Worm (Caenorhabditis elegans) whole organism, L2 larva: ENCODE data around the gene pigx-1.
A peak's percentile ranks its signal among the peaks of the same experiment; 100 is the strongest.

Experiments used
- C34F6.9 ChIP-seq: fragments of 150-350 bp; optimal IDR thresholded peaks from 2 replicates; lab custom pipeline; 2014; ENCODE audit warnings: missing biosample characterization, missing genetic modification characterization
- F13H6.1 ChIP-seq: sonication (generic microtip); optimal IDR thresholded peaks from 2 replicates; lab custom pipeline; 2016; ENCODE audit warnings: missing genetic modification characterization, missing compliant biosample characterization
- R02D3.7 ChIP-seq: fragments of 150-350 bp; optimal IDR thresholded peaks from 2 replicates; lab custom pipeline; 2014; ENCODE audit warnings: missing biosample characterization, missing genetic modification characterization
- alr-1 ChIP-seq: fragments of 150-350 bp; optimal IDR thresholded peaks from 2 replicates; lab custom pipeline; 2014; ENCODE audit warnings: missing biosample characterization, missing genetic modification characterization
- aly-2 ChIP-seq: fragments of 150-350 bp; optimal IDR thresholded peaks from 2 replicates; lab custom pipeline; 2014; ENCODE audit warnings: missing biosample characterization, missing genetic modification characterization
- blmp-1 ChIP-seq: sonication (generic microtip); optimal IDR thresholded peaks from 2 replicates; lab custom pipeline; 2017; ENCODE audit warnings: missing genetic modification characterization, mild to moderate bottlenecking, missing compliant biosample characterization, antibody characterized with exemption, moderate library complexity; ENCODE audit not compliant: insufficient read depth
- ceh-82 ChIP-seq: fragments of 150-350 bp; optimal IDR thresholded peaks from 2 replicates; lab custom pipeline; 2014; ENCODE audit warnings: missing biosample characterization, missing genetic modification characterization
- crh-2 ChIP-seq: sonication (generic microtip); optimal IDR thresholded peaks from 2 replicates; lab custom pipeline; 2017; ENCODE audit warnings: missing biosample characterization, missing genetic modification characterization
- dmd-4 ChIP-seq: sonication (generic microtip); optimal IDR thresholded peaks from 2 replicates; lab custom pipeline; 2017; ENCODE audit warnings: missing biosample characterization, missing genetic modification characterization
- egl-27 ChIP-seq: sonication (generic microtip); optimal IDR thresholded peaks from 3 replicates; lab custom pipeline; 2017; ENCODE audit warnings: missing biosample characterization, missing genetic modification reagents, missing genetic modification characterization
- elt-3 ChIP-seq: sonication (generic microtip); optimal IDR thresholded peaks from 2 replicates; lab custom pipeline; 2017; ENCODE audit warnings: missing biosample characterization, missing genetic modification characterization
- fos-1 ChIP-seq: fragments of 150-350 bp; optimal IDR thresholded peaks from 2 replicates; lab custom pipeline; 2014; ENCODE audit warnings: missing biosample characterization, missing genetic modification characterization
- gmeb-1 ChIP-seq: fragments of 150-350 bp; optimal IDR thresholded peaks from 2 replicates; lab custom pipeline; 2014; ENCODE audit warnings: missing biosample characterization, missing genetic modification characterization
- lin-13 ChIP-seq: fragments of 150-350 bp; optimal IDR thresholded peaks from 2 replicates; lab custom pipeline; 2014; ENCODE audit warnings: missing biosample characterization, missing genetic modification reagents, missing genetic modification characterization
- lin-39 ChIP-seq: fragments of 150-350 bp; optimal IDR thresholded peaks from 2 replicates; lab custom pipeline; 2014; ENCODE audit warnings: missing biosample characterization, missing genetic modification reagents, missing genetic modification characterization
- lsy-2 ChIP-seq, 2 experiments: fragments of 150-350 bp in 1 of 2; sonication (generic microtip) in 1 of 2; optimal IDR thresholded peaks; 2 replicates each; lab custom pipeline; 2014 to 2017; ENCODE audit warnings: missing biosample characterization in 2 of 2, missing genetic modification characterization in 2 of 2
- mab-5 ChIP-seq: fragments of 150-350 bp; optimal IDR thresholded peaks from 2 replicates; lab custom pipeline; 2014; ENCODE audit warnings: missing biosample characterization, missing genetic modification characterization
- nhr-10 ChIP-seq: sonication (generic microtip); optimal IDR thresholded peaks from 2 replicates; lab custom pipeline; 2017; ENCODE audit warnings: missing biosample characterization, missing genetic modification characterization
- nhr-12 ChIP-seq: fragments of 150-350 bp; optimal IDR thresholded peaks from 2 replicates; lab custom pipeline; 2014; ENCODE audit warnings: missing biosample characterization, missing genetic modification characterization
- nhr-129 ChIP-seq: fragments of 150-350 bp; optimal IDR thresholded peaks from 2 replicates; lab custom pipeline; 2014; ENCODE audit warnings: missing biosample characterization, missing genetic modification characterization
- nhr-21 ChIP-seq: fragments of 150-350 bp; optimal IDR thresholded peaks from 2 replicates; lab custom pipeline; 2014; ENCODE audit warnings: missing biosample characterization, missing genetic modification characterization
- nhr-23 ChIP-seq: fragments of 150-350 bp; optimal IDR thresholded peaks from 2 replicates; lab custom pipeline; 2014; ENCODE audit warnings: missing biosample characterization, missing genetic modification reagents, missing genetic modification characterization
- nhr-237 ChIP-seq: fragments of 150-350 bp; optimal IDR thresholded peaks from 2 replicates; lab custom pipeline; 2014; ENCODE audit warnings: missing biosample characterization, missing genetic modification characterization
- nhr-25 ChIP-seq: fragments of 150-350 bp; sonication (generic microtip); optimal IDR thresholded peaks from 3 replicates; lab custom pipeline; 2014; ENCODE audit warnings: missing biosample characterization, missing genetic modification characterization
- nhr-6 ChIP-seq: fragments of 150-350 bp; optimal IDR thresholded peaks from 2 replicates; lab custom pipeline; 2014; ENCODE audit warnings: missing biosample characterization, missing genetic modification characterization
- nhr-77 ChIP-seq: fragments of 150-350 bp; optimal IDR thresholded peaks from 2 replicates; lab custom pipeline; 2014; ENCODE audit warnings: missing biosample characterization, missing genetic modification characterization
- peb-1 ChIP-seq: fragments of 150-350 bp; optimal IDR thresholded peaks from 2 replicates; lab custom pipeline; 2014; ENCODE audit warnings: missing biosample characterization, missing genetic modification characterization
- sem-4 ChIP-seq: fragments of 150-350 bp; optimal IDR thresholded peaks from 2 replicates; lab custom pipeline; 2014; ENCODE audit warnings: missing biosample characterization, missing genetic modification reagents, missing genetic modification characterization
- sma-3 ChIP-seq: sonication (generic microtip); optimal IDR thresholded peaks from 2 replicates; lab custom pipeline; 2016; ENCODE audit warnings: missing genetic modification reagents, missing genetic modification characterization, missing compliant biosample characterization
- sma-9 ChIP-seq, 2 experiments: fragments of 150-350 bp in 1 of 2; sonication (generic microtip) in 1 of 2; optimal IDR thresholded peaks; 2 replicates each; lab custom pipeline; 2014 to 2016; ENCODE audit warnings: missing genetic modification characterization in 2 of 2, mild to moderate bottlenecking in 1 of 2, missing biosample characterization in 1 of 2, missing compliant biosample characterization in 1 of 2, missing genetic modification reagents in 1 of 2, moderate library complexity in 1 of 2
- snpc-4 ChIP-seq: fragments of 150-350 bp; optimal IDR thresholded peaks from 2 replicates; lab custom pipeline; 2014; ENCODE audit warnings: missing biosample characterization, missing genetic modification characterization
- unc-39 ChIP-seq: fragments of 150-350 bp; optimal IDR thresholded peaks from 2 replicates; lab custom pipeline; 2014; ENCODE audit warnings: missing biosample characterization, missing genetic modification characterization
- unc-55 ChIP-seq: fragments of 150-350 bp; sonication (generic microtip); optimal IDR thresholded peaks from 3 replicates; lab custom pipeline; 2014; ENCODE audit warnings: missing biosample characterization, missing genetic modification reagents, missing genetic modification characterization
- zag-1 ChIP-seq: fragments of 150-350 bp; optimal IDR thresholded peaks from 2 replicates; lab custom pipeline; 2014; ENCODE audit warnings: missing biosample characterization, missing genetic modification characterization
- ztf-1 ChIP-seq: fragments of 200-800 bp; sonication (Bioruptor generic); conservative IDR thresholded peaks from 2 replicates; pipeline ENCODE4 v1.3.6; 2022; ENCODE audit warnings: missing genetic modification characterization, missing compliant biosample characterization
- ztf-11 ChIP-seq: sonication (generic microtip); optimal IDR thresholded peaks from 2 replicates; lab custom pipeline; 2017; ENCODE audit warnings: missing biosample characterization, missing genetic modification characterization
- ztf-4 ChIP-seq: fragments of 150-350 bp; optimal IDR thresholded peaks from 2 replicates; lab custom pipeline; 2014; ENCODE audit warnings: missing biosample characterization, missing genetic modification characterization

pigx-1 gene

ce11 chrX:1089676-1090075 is 7.1 kb downstream of the pigx-1 start:
- TF ChIP-seq ztf-1: no peak
- TF ChIP-seq ceh-82 (tag; lab: Kevin White, UChicago): no peak
- TF ChIP-seq ztf-11 (tag; lab: Kevin White, UChicago): no peak
- TF ChIP-seq elt-3 (tag; lab: Kevin White, UChicago): no peak
- no peak for TF ChIP-seq mab-5 (tag; lab: Kevin White, UChicago)
- no peak for TF ChIP-seq nhr-129 (tag; lab: Kevin White, UChicago)
- TF ChIP-seq lsy-2 (tag; optimal IDR thresholded peaks at IDR 0.05; lab: Kevin White, UChicago): no peak
- no peak for TF ChIP-seq F13H6.1
- no peak for TF ChIP-seq aly-2 (tag; lab: Kevin White, UChicago)
- TF ChIP-seq peb-1 (tag; lab: Kevin White, UChicago): no peak
- TF ChIP-seq nhr-237 (tag; lab: Kevin White, UChicago): no peak
- no peak for TF ChIP-seq sma-3 (GFP tag; lab: Kevin White, UChicago)
- no peak for TF ChIP-seq nhr-12 (tag; lab: Kevin White, UChicago)
- no peak for TF ChIP-seq nhr-23 (tag; lab: Kevin White, UChicago)
- no peak for TF ChIP-seq ztf-4 (tag; lab: Kevin White, UChicago)
- no peak for TF ChIP-seq nhr-6 (tag; lab: Kevin White, UChicago)
- TF ChIP-seq lin-39 (tag; lab: Kevin White, UChicago): no peak
- no peak for TF ChIP-seq zag-1 (tag; lab: Kevin White, UChicago)
- no peak for TF ChIP-seq nhr-21 (tag; lab: Kevin White, UChicago)

- TF ChIP-seq nhr-12 (tag; lab: Kevin White, UChicago) (no peak), ztf-1 (no peak), ztf-11 (tag; lab: Kevin White, UChicago) (no peak), fos-1 (tag; lab: Kevin White, UChicago) (no peak), sma-3 (GFP tag; lab: Kevin White, UChicago) (no peak)
Measured at ce11 chrX:1089133-1089532, 7.7 kb downstream of the pigx-1 start.

ce11 chrX:1088048-1088447 is 8.8 kb downstream of the pigx-1 start, which contains the start of gene rei-2:
Gene rei-2 (minus strand): TSS chrX:1088148.
- TF ChIP-seq gmeb-1: no peak
- no peak for TF ChIP-seq nhr-25 (tag; lab: Kevin White, UChicago)
- no peak for TF ChIP-seq ztf-4 (tag; lab: Kevin White, UChicago)
- TF ChIP-seq lin-39 (tag; lab: Kevin White, UChicago): no peak
- no peak for TF ChIP-seq F13H6.1
- TF ChIP-seq nhr-237 (tag; lab: Kevin White, UChicago): no peak
- no peak for TF ChIP-seq dmd-4 (tag; lab: Kevin White, UChicago)
- no peak for TF ChIP-seq snpc-4 (tag; lab: Kevin White, UChicago)
- no peak for TF ChIP-seq R02D3.7
- no peak for TF ChIP-seq lsy-2 (tag; optimal IDR thresholded peaks at IDR 0.05; lab: Kevin White, UChicago)
- no peak for TF ChIP-seq aly-2 (tag; lab: Kevin White, UChicago)
- TF ChIP-seq nhr-129 (tag; lab: Kevin White, UChicago): no peak
- no peak for TF ChIP-seq alr-1 (tag; lab: Kevin White, UChicago)
- TF ChIP-seq lin-13 (GFP tag; lab: Kevin White, UChicago): no peak
- TF ChIP-seq, all 48 proteins: peak for 0

- TF ChIP-seq sem-4 (tag; lab: Kevin White, UChicago) (peak; percentile 13), unc-55 (GFP tag; lab: Kevin White, UChicago) (peak; percentile 9), unc-39 (tag; lab: Kevin White, UChicago) (no peak), nhr-25 (tag; lab: Kevin White, UChicago) (peak; percentile 57), sma-9 (GFP tag; optimal IDR thresholded peaks at IDR 0.05; lab: Kevin White, UChicago) (peak; percentile 6), sma-9 (tag; optimal IDR thresholded peaks at IDR 0.05; lab: Kevin White, UChicago) (no peak)
Measured at ce11 chrX:1086406-1086897, 10.4 kb downstream of the pigx-1 start.

ce11 chrX:1085000-1085399 is 11.8 kb downstream of the pigx-1 start:
- TF ChIP-seq aly-2 (tag; lab: Kevin White, UChicago) (no peak), nhr-77 (tag; lab: Kevin White, UChicago) (no peak), nhr-237 (tag; lab: Kevin White, UChicago) (no peak), ceh-82 (tag; lab: Kevin White, UChicago) (no peak), crh-2 (no peak), zag-1 (tag; lab: Kevin White, UChicago) (no peak), C34F6.9 (tag; lab: Kevin White, UChicago) (no peak), blmp-1 (tag; lab: Kevin White, UChicago) (no peak), elt-3 (tag; lab: Kevin White, UChicago) (no peak), snpc-4 (tag; lab: Kevin White, UChicago) (no peak), nhr-6 (tag; lab: Kevin White, UChicago) (no peak), mab-5 (tag; lab: Kevin White, UChicago) (no peak), nhr-10 (no peak), sma-9 (GFP tag; optimal IDR thresholded peaks at IDR 0.05; lab: Kevin White, UChicago) (no peak), sma-9 (tag; optimal IDR thresholded peaks at IDR 0.05; lab: Kevin White, UChicago) (no peak), egl-27 (tag; lab: Kevin White, UChicago) (no peak), alr-1 (tag; lab: Kevin White, UChicago) (no peak), sma-3 (GFP tag; lab: Kevin White, UChicago) (no peak), nhr-25 (tag; lab: Kevin White, UChicago) (no peak), unc-39 (tag; lab: Kevin White, UChicago) (no peak)
